Worm (Caenorhabditis elegans): ENCODE results near the gene sec-24.2.

ce11 chrIV:12350235-12350634 lies 10.4 kb downstream of the sec-24.2 start:
- TF ChIP-seq F37B4.10 (GFP tag; IDR thresholded peaks at IDR 0.05) (no peak), nfya-1 (tag; optimal IDR thresholded peaks at IDR 0.05; ENCODE audit: borderline replicate concordance, insufficient read depth) (no peak), sea-2 (GFP tag; IDR thresholded peaks at IDR 0.05) (no peak), F57C9.4 (tag; optimal IDR thresholded peaks at IDR 0.05) (no peak), unc-62 (GFP tag; optimal IDR thresholded peaks at IDR 0.05) (no peak), nfya-2 (GFP tag; IDR thresholded peaks at IDR 0.05) (no peak), ceh-58 (GFP tag; IDR thresholded peaks at IDR 0.05) (no peak), lin-40 (tag; optimal IDR thresholded peaks at IDR 0.05) (no peak), F22D6.2 (tag; optimal IDR thresholded peaks at IDR 0.05) (no peak), atf-7 (tag; optimal IDR thresholded peaks at IDR 0.05) (no peak), snpc-3.4 (tag; optimal IDR thresholded peaks at IDR 0.05) (no peak), lin-35 (GFP tag; optimal IDR thresholded peaks at IDR 0.05) (no peak)
